Worm (Caenorhabditis elegans): ENCODE results near the gene pitr-3.

DNA sequence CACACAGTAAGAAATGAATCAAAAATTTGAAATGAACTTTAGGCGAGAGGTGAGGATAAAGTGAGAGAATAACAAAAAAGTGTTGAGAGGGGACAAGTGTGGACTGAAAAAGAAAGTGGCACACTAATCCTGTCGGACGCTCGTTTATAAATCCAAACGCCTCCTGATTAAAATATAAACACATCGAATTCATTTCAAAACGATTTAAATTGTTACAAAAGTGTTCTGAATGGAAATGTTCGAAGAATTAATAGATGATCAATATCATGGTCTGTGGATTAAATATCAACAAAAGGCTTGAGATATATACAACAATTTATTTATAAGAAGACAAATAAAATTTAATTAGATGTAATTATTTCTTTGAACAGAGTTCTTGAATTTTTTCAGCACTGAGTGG is 26.9 kb upstream of the pitr-3 start, which contains the start of gene B0222.11:
- no peak for TF ChIP-seq ztf-4 (tag; optimal IDR thresholded peaks at IDR 0.05)
- TF ChIP-seq lin-39 (tag; optimal IDR thresholded peaks at IDR 0.05): no peak
- TF ChIP-seq sptf-1 (tag; optimal IDR thresholded peaks at IDR 0.05): no peak
- TF ChIP-seq unc-130 (tag; optimal IDR thresholded peaks at IDR 0.05): no peak
- TF ChIP-seq dpl-1 (GFP tag; optimal IDR thresholded peaks at IDR 0.05): no peak
- no peak for TF ChIP-seq snpc-4 (tag; optimal IDR thresholded peaks at IDR 0.05)
- TF ChIP-seq elt-3 (tag; optimal IDR thresholded peaks at IDR 0.05): no peak
- TF ChIP-seq zag-1 (tag; optimal IDR thresholded peaks at IDR 0.05): no peak
- no peak for TF ChIP-seq fkh-4 (tag; optimal IDR thresholded peaks at IDR 0.05; ENCODE audit: borderline replicate concordance)
- TF ChIP-seq egl-13 (tag; optimal IDR thresholded peaks at IDR 0.05): no peak
- no peak for TF ChIP-seq aha-1 (tag; optimal IDR thresholded peaks at IDR 0.05)
- TF ChIP-seq aly-2 (tag; optimal IDR thresholded peaks at IDR 0.05): no peak
